Fruit fly (Drosophila melanogaster) whole organism, embryonic: ENCODE data around the gene mtsh.

Experiments
- Bdp1 ChIP-seq: fragments of 200-800 bp; sonication (Bioruptor generic); optimal IDR thresholded peaks from 3 replicates; lab custom pipeline; 2016; ENCODE audit warnings: missing biosample characterization, missing genetic modification characterization
- CG12219 ChIP-seq: fragments of 200-800 bp; sonication (Bioruptor generic); optimal IDR thresholded peaks from 3 replicates; lab custom pipeline; 2018; ENCODE audit warnings: missing biosample characterization, mild to moderate bottlenecking, missing genetic modification characterization
- CG12659 ChIP-seq: fragments of 200-800 bp; sonication (Bioruptor generic); optimal IDR thresholded peaks from 3 replicates; lab custom pipeline; 2017; ENCODE audit warnings: mild to moderate bottlenecking, missing biosample characterization, missing genetic modification reagents, missing genetic modification characterization
- CG12942 ChIP-seq: fragments of 200-800 bp; sonication (Bioruptor generic); optimal IDR thresholded peaks from 3 replicates; lab custom pipeline; 2016; ENCODE audit warnings: missing biosample characterization, missing genetic modification characterization
- CG13775 ChIP-seq: fragments of 200-800 bp; sonication (Bioruptor generic); optimal IDR thresholded peaks from 3 replicates; lab custom pipeline; 2017; ENCODE audit warnings: missing biosample characterization, mild to moderate bottlenecking, missing genetic modification characterization
- CG14050 ChIP-seq: fragments of 200-800 bp; sonication (Bioruptor generic); IDR thresholded peaks from 3 replicates; pipeline ENCODE4 v1.3.6; 2022; ENCODE audit warnings: missing biosample characterization, missing genetic modification characterization
- CG14710 ChIP-seq: fragments of 200-800 bp; sonication (Bioruptor generic); optimal IDR thresholded peaks from 3 replicates; lab custom pipeline; 2019; ENCODE audit warnings: missing biosample characterization, mild to moderate bottlenecking, missing genetic modification characterization, moderate library complexity
- CG14860 ChIP-seq: fragments of 200-800 bp; sonication (Bioruptor generic); IDR thresholded peaks from 3 replicates; pipeline ENCODE4 v1.3.6; 2022; ENCODE audit warnings: missing biosample characterization, missing genetic modification characterization; ENCODE audit not compliant: partially characterized antibody
- CG17359 ChIP-seq: fragments of 200-800 bp; sonication (Bioruptor generic); optimal IDR thresholded peaks from 3 replicates; lab custom pipeline; 2018; ENCODE audit warnings: missing biosample characterization, mild to moderate bottlenecking, missing genetic modification characterization, moderate library complexity
- CG1792 ChIP-seq: fragments of 200-800 bp; sonication (Bioruptor generic); optimal IDR thresholded peaks from 2 replicates; lab custom pipeline; 2016; ENCODE audit warnings: missing biosample characterization, missing genetic modification characterization
- CG2712 ChIP-seq: fragments of 200-800 bp; optimal IDR thresholded peaks from 3 replicates; lab custom pipeline; 2019; ENCODE audit warnings: missing biosample characterization, mild to moderate bottlenecking, missing genetic modification characterization, moderate library complexity
- CG30403 ChIP-seq: fragments of 200-800 bp; sonication (Bioruptor generic); optimal IDR thresholded peaks from 3 replicates; lab custom pipeline; 2016; ENCODE audit warnings: missing biosample characterization, missing genetic modification characterization
- CG32767 ChIP-seq: fragments of 200-800 bp; sonication (Bioruptor generic); IDR thresholded peaks from 2 replicates; pipeline ENCODE4 v1.3.6; 2022; ENCODE audit warnings: missing biosample characterization, missing genetic modification characterization
- CG33557 ChIP-seq: fragments of 200-800 bp; sonication (Bioruptor generic); optimal IDR thresholded peaks from 2 replicates; lab custom pipeline; 2019; ENCODE audit warnings: missing biosample characterization, mild to moderate bottlenecking, missing genetic modification characterization, moderate library complexity
- CG3995 ChIP-seq: fragments of 200-800 bp; sonication (Bioruptor generic); optimal IDR thresholded peaks from 3 replicates; lab custom pipeline; 2016; ENCODE audit warnings: missing biosample characterization, missing genetic modification characterization
- CG42726 ChIP-seq: fragments of 200-800 bp; sonication (Bioruptor generic); IDR thresholded peaks from 2 replicates; pipeline ENCODE4 v1.3.6; 2022; ENCODE audit warnings: missing biosample characterization, missing genetic modification characterization; ENCODE audit not compliant: partially characterized antibody
- CG4854 ChIP-seq: fragments of 200-800 bp; sonication (Bioruptor generic); optimal IDR thresholded peaks from 2 replicates; lab custom pipeline; 2016; ENCODE audit warnings: missing biosample characterization, missing genetic modification characterization, inconsistent platforms
- CG5180 ChIP-seq: fragments of 200-800 bp; sonication (Bioruptor generic); optimal IDR thresholded peaks from 3 replicates; lab custom pipeline; 2017; ENCODE audit warnings: missing biosample characterization, missing genetic modification characterization, mild to moderate bottlenecking, moderate library complexity, missing genetic modification reagents
- CG7357 ChIP-seq: fragments of 200-800 bp; sonication (Bioruptor generic); IDR thresholded peaks from 3 replicates; pipeline ENCODE4 v1.3.6; 2022; ENCODE audit warnings: missing biosample characterization, missing genetic modification characterization
- CG9876 ChIP-seq: fragments of 200-800 bp; sonication (Bioruptor generic); optimal IDR thresholded peaks from 2 replicates; lab custom pipeline; 2016; ENCODE audit warnings: missing biosample characterization, missing genetic modification characterization
- CoRest ChIP-seq: fragments of 200-800 bp; sonication (Bioruptor generic); optimal IDR thresholded peaks from 3 replicates; lab custom pipeline; 2018; ENCODE audit warnings: missing biosample characterization, mild to moderate bottlenecking, missing genetic modification characterization, moderate library complexity
- CrebB ChIP-seq: fragments of 200-800 bp; sonication (Bioruptor generic); optimal IDR thresholded peaks from 3 replicates; lab custom pipeline; 2018; ENCODE audit warnings: missing biosample characterization, mild to moderate bottlenecking, missing genetic modification characterization
- Dfd ChIP-seq, 2 experiments: fragments of >200 bp; optimal IDR thresholded peaks; 2 replicates each; lab custom pipeline; 2017; ENCODE audit warnings: missing biosample characterization in 2 of 2, missing genetic modification characterization in 2 of 2
- Ets65A ChIP-seq: fragments of 200-800 bp; sonication (Bioruptor generic); peaks from one replicate; lab custom pipeline; 2016; ENCODE audit warnings: missing biosample characterization, missing genetic modification characterization
- Gug ChIP-seq: fragments of 200-800 bp; sonication (Bioruptor generic); IDR thresholded peaks from 4 replicates; pipeline ENCODE4 v1.3.6; 2022; ENCODE audit warnings: missing biosample characterization, missing genetic modification characterization
- H15 ChIP-seq: fragments of 200-800 bp; sonication (Bioruptor generic); IDR thresholded peaks from 3 replicates; pipeline ENCODE4 v1.3.6; 2022; ENCODE audit warnings: missing biosample characterization, missing genetic modification characterization
- Lhr ChIP-seq: fragments of 200-800 bp; sonication (Bioruptor generic); optimal IDR thresholded peaks from 3 replicates; lab custom pipeline; 2017; ENCODE audit warnings: mild to moderate bottlenecking, missing biosample characterization, missing genetic modification reagents, missing genetic modification characterization
- Ravus ChIP-seq: fragments of 200-800 bp; sonication (Bioruptor generic); IDR thresholded peaks from 2 replicates; pipeline ENCODE4 v1.3.6; 2022; ENCODE audit warnings: missing biosample characterization, missing genetic modification characterization
- btn ChIP-seq: fragments of 200-800 bp; sonication (Bioruptor generic); optimal IDR thresholded peaks from 2 replicates; lab custom pipeline; 2016; ENCODE audit warnings: missing biosample characterization, missing genetic modification characterization
- crc ChIP-seq: fragments of 200-800 bp; sonication (Bioruptor generic); optimal IDR thresholded peaks from 2 replicates; lab custom pipeline; 2016; ENCODE audit warnings: missing biosample characterization, missing genetic modification characterization
- emc ChIP-seq: fragments of 200-800 bp; sonication (Bioruptor generic); optimal IDR thresholded peaks from 2 replicates; lab custom pipeline; 2016; ENCODE audit warnings: missing biosample characterization, missing genetic modification characterization
- gfzf ChIP-seq: fragments of 200-800 bp; sonication (Bioruptor generic); optimal IDR thresholded peaks from 2 replicates; lab custom pipeline; 2016; ENCODE audit warnings: missing biosample characterization, mild to moderate bottlenecking, missing genetic modification characterization, moderate library complexity
- ham ChIP-seq: fragments of 200-800 bp; sonication (Bioruptor generic); IDR thresholded peaks from 2 replicates; pipeline ENCODE4 v1.3.6; 2022; ENCODE audit warnings: missing biosample characterization, missing genetic modification characterization
- insv ChIP-seq, 2 experiments: fragments of 200-800 bp; sonication (Bioruptor generic); optimal IDR thresholded peaks; 3 replicates each; lab custom pipeline; 2016 to 2018; ENCODE audit warnings: missing biosample characterization in 2 of 2, missing genetic modification characterization in 2 of 2
- inv ChIP-seq: fragments of 200-800 bp; sonication (Bioruptor generic); IDR thresholded peaks from 2 replicates; pipeline ENCODE4 v1.3.6; 2022; ENCODE audit warnings: missing biosample characterization, missing genetic modification characterization; ENCODE audit not compliant: partially characterized antibody
- kay ChIP-seq: fragments of 200-800 bp; sonication (Bioruptor generic); optimal IDR thresholded peaks from 2 replicates; lab custom pipeline; 2016; ENCODE audit warnings: missing biosample characterization, missing genetic modification characterization
- lilli ChIP-seq: fragments of 200-800 bp; sonication (Bioruptor generic); optimal IDR thresholded peaks from 3 replicates; lab custom pipeline; 2016; ENCODE audit warnings: missing biosample characterization, missing genetic modification characterization
- mirr ChIP-seq: fragments of 200-800 bp; sonication (Bioruptor generic); optimal IDR thresholded peaks from 3 replicates; lab custom pipeline; 2018; ENCODE audit warnings: missing biosample characterization, mild to moderate bottlenecking, missing genetic modification characterization
- peb ChIP-seq: fragments of 200-800 bp; sonication (Bioruptor generic); IDR thresholded peaks from 2 replicates; pipeline ENCODE4 v1.3.6; 2022; ENCODE audit warnings: missing biosample characterization, missing genetic modification characterization
- pita ChIP-seq: fragments of 200-800 bp; sonication (Bioruptor generic); optimal IDR thresholded peaks from 2 replicates; lab custom pipeline; 2017; ENCODE audit warnings: missing biosample characterization, mild to moderate bottlenecking, missing genetic modification characterization
- prd ChIP-seq, 3 experiments: fragments of >200 bp in 2 of 3; fragments of 200-800 bp in 1 of 3; sonication (Bioruptor generic) in 1 of 3; optimal IDR thresholded peaks in 2 of 3; IDR thresholded peaks in 1 of 3; 2 replicates in 2 of 3; 3 replicates in 1 of 3; pipeline versions ENCODE4 v1.3.6 to Lab custom; 2017 to 2022; ENCODE audit warnings: missing biosample characterization in 1 of 3, missing genetic modification characterization in 1 of 3
- ro ChIP-seq: fragments of 200-800 bp; sonication (Bioruptor generic); IDR thresholded peaks from 2 replicates; pipeline ENCODE4 v1.3.6; 2022; ENCODE audit warnings: missing biosample characterization, missing genetic modification characterization
- scrt ChIP-seq: fragments of 200-800 bp; sonication (Bioruptor generic); optimal IDR thresholded peaks from 2 replicates; lab custom pipeline; 2018; ENCODE audit warnings: missing biosample characterization, mild to moderate bottlenecking, missing genetic modification characterization, moderate library complexity
- seq ChIP-seq: fragments of 200-800 bp; sonication (Bioruptor generic); IDR thresholded peaks from 2 replicates; pipeline ENCODE4 v1.3.6; 2022; ENCODE audit warnings: missing biosample characterization, missing genetic modification characterization
- sr ChIP-seq: fragments of 200-800 bp; sonication (Bioruptor generic); IDR thresholded peaks from 3 replicates; pipeline ENCODE4 v1.3.6; 2022; ENCODE audit warnings: missing biosample characterization, missing genetic modification characterization
- tin ChIP-seq: fragments of 200-800 bp; sonication (Bioruptor generic); optimal IDR thresholded peaks from 3 replicates; lab custom pipeline; 2016; ENCODE audit warnings: missing biosample characterization, missing genetic modification characterization
- toy ChIP-seq: fragments of 200-800 bp; sonication (Bioruptor generic); IDR thresholded peaks from 2 replicates; pipeline ENCODE4 v1.3.6; 2022; ENCODE audit warnings: missing biosample characterization, missing genetic modification characterization
- tup ChIP-seq: fragments of 200-800 bp; sonication (Bioruptor generic); optimal IDR thresholded peaks from 2 replicates; lab custom pipeline; 2016; ENCODE audit warnings: missing biosample characterization, mild to moderate bottlenecking, missing genetic modification characterization, moderate library complexity
- tx ChIP-seq: fragments of 200-800 bp; sonication (Bioruptor generic); optimal IDR thresholded peaks from 2 replicates; lab custom pipeline; 2016; ENCODE audit warnings: missing biosample characterization, missing genetic modification characterization

Gene mtsh

dm6 chr2L:8362273-8362954 lies 42.7 kb upstream of the mtsh start, which contains the start of gene CG7627 (continued):
- TF ChIP-seq CG42726 (GFP tag; lab: Robert Waterston, UW) (0 out of 2 replicates have a peak, but pooled peaks have one; percentile 42), CG17359 (tag; lab: Kevin White, UChicago) (peak; percentile 81), toy (GFP tag; lab: Robert Waterston, UW) (peak; percentile 54; the same call in 1 of the 2 replicates), crc (GFP tag; lab: Kevin White, UChicago) (peak; percentile 68), emc (GFP tag; lab: Kevin White, UChicago) (peak; percentile 39), seq (GFP tag; lab: Robert Waterston, UW) (peak; percentile 71), Dfd (GFP tag; optimal IDR thresholded peaks at IDR 0.05; lab: Kevin White, UChicago) (no peak), CG3995 (GFP tag; lab: Kevin White, UChicago) (peak; percentile 7), prd (optimal IDR thresholded peaks at IDR 0.05; lab: Kevin White, UChicago) (no peak), prd (GFP tag; IDR thresholded peaks at IDR 0.05; lab: Robert Waterston, UW) (peak; percentile 81), CG4854 (GFP tag; lab: Kevin White, UChicago) (peak; percentile 19), inv (GFP tag; lab: Robert Waterston, UW) (no peak), Bdp1 (peak; percentile 61), CG2712 (tag; lab: Kevin White, UChicago) (peak; percentile 79), CG9876 (GFP tag; lab: Kevin White, UChicago) (peak; percentile 35), Gug (GFP tag; lab: Robert Waterston, UW) (peak; percentile 86), tup (GFP tag; lab: Kevin White, UChicago) (peak; percentile 41), Lhr (GFP tag; lab: Kevin White, UChicago) (no peak), btn (GFP tag; lab: Kevin White, UChicago) (peak; percentile 19), ro (peak; percentile 70), ham (GFP tag; lab: Robert Waterston, UW) (no peak), CG5180 (GFP tag; lab: Kevin White, UChicago) (peak; percentile 58), CG12659 (GFP tag; lab: Kevin White, UChicago) (peak; percentile 73), gfzf (GFP tag; lab: Kevin White, UChicago) (no peak), CG33557 (GFP tag; lab: Kevin White, UChicago) (peak; percentile 43), CG13775 (peak; percentile 60), CG7357 (GFP tag; lab: Robert Waterston, UW) (peak; percentile 73; the same call in 2 of the 3 replicates), CG1792 (GFP tag; lab: Kevin White, UChicago) (peak; percentile 43), CG12219 (GFP tag; lab: Kevin White, UChicago) (peak; percentile 73), peb (GFP tag; lab: Robert Waterston, UW) (peak; percentile 65), sr (peak; percentile 22; the same call in 1 of the 3 replicates), Ets65A (peak; percentile 97), tx (GFP tag; lab: Kevin White, UChicago) (peak; percentile 57), CG14860 (GFP tag; lab: Robert Waterston, UW) (no peak), lilli (GFP tag; lab: Kevin White, UChicago) (peak; percentile 89), scrt (GFP tag; lab: Kevin White, UChicago) (peak; percentile 51), CG32767 (GFP tag; lab: Robert Waterston, UW) (peak; percentile 64; the same call in 1 of the 2 replicates), CG14710 (tag; lab: Kevin White, UChicago) (peak; percentile 51), CrebB (peak; percentile 64), mirr (GFP tag; lab: Kevin White, UChicago) (no peak), Ravus (GFP tag; lab: Robert Waterston, UW) (peak; percentile 54), CG12942 (GFP tag; lab: Kevin White, UChicago) (peak; percentile 37), CG14050 (GFP tag; lab: Robert Waterston, UW) (peak; percentile 52; the same call in 2 of the 3 replicates), insv (GFP tag; optimal IDR thresholded peaks at IDR 0.05; lab: Kevin White, UChicago) (peak in 1 of 2 experiments; percentile 82), H15 (GFP tag; lab: Robert Waterston, UW) (no peak; the same call in 2 of the 3 replicates), CoRest (tag; lab: Kevin White, UChicago) (peak; percentile 68), CG30403 (GFP tag; lab: Kevin White, UChicago) (peak; percentile 83), pita (GFP tag; lab: Kevin White, UChicago) (no peak), kay (GFP tag; lab: Kevin White, UChicago) (peak; percentile 31), tin (GFP tag; lab: Kevin White, UChicago) (peak; percentile 68)
